Fruit fly (Drosophila melanogaster): ENCODE results near the gene Cpr11A.

Gene Cpr11A

DNA sequence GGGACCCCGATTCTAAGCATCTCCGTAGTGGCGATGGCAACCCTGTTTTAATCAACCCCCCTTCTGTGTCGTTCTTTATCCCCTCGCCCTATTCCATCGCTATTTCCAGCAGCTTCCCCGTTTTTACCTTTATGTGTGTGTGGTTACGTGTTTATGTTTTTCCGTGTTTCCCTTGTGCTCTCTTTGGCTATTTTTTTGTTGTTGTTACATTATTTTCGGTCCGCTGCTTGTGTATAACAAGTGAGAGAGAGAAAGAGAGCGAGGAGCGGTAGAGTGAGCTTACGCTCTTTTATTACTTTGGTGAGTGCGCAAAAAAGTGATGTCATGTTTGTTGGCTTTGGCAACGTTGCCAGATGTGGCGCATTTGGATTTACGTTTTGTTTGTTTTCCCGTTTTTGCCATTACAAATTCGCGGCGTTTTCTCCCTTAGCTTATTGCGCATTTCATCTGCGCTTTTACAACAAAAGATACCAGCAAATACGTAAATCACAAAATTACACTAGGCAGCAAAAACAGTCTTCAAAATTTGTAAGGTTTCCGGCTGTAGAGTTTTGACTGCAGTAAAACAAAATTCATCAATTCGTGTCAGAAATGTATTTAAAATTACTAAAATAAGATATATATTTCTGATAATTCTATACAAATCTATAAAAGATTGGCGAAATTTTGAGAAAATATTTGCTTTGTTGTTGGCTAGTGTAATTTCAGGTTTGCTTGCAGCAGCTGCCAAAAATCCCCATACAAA is 16.4 kb upstream of the Cpr11A start:
- peak; percentile 34 for TF ChIP-seq CG17801 (GFP tag; optimal IDR thresholded peaks at IDR 0.05; ENCODE audit: partially characterized antibody)

dm6 chrX:12471408-12471807 is 15.4 kb upstream of the Cpr11A start:
- TF ChIP-seq CG17801 (GFP tag; optimal IDR thresholded peaks at IDR 0.05; ENCODE audit: partially characterized antibody) = no peak

DNA sequence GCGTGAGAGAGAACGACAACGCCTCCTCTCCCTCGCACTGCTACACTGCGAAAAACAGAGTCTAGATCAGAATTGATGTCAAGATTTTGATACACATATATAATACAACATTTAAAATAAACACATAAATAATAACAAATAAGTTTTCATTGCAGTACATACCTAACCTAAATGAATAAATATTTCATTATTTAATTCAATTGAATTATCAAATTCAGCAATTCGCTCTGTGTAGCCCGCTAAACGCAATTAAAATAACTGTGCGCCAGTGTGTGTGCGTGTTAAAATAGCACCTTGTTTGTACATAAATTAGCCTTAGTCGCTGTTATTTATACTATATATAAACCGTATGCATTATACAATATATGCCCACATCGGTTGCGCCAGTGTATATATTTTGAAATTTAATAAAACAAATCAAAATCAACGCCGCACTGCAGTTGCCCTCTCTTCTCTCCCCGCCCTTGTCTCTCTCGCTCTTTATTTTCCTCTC is 14.5 kb upstream of the Cpr11A start:
- TF ChIP-seq CG17801 (GFP tag; optimal IDR thresholded peaks at IDR 0.05; ENCODE audit: partially characterized antibody) = peak; percentile 98

dm6 chrX:12473953-12474468 is 12.8 kb upstream of the Cpr11A start:
- peak; percentile 46 for TF ChIP-seq CG17801 (GFP tag; optimal IDR thresholded peaks at IDR 0.05; ENCODE audit: partially characterized antibody)

DNA sequence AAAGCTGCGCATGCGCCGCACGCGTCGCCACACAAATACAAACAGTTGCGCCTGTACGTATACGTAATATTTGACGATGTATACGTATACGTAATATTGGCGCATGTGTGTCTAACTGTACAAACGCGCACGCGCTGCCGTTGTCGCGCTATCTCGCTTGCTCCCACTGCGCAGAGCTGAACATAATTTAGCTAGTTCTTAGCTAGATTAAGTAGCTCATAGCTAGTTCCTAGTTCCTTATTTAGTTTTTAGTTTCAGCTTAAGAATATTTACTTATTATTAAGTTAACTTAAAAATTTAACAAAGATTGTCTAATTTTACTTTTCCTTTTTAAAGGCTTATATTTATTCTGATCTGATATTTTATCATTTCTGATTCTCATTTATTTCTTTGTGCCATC is 6.5 kb upstream of the Cpr11A start:
- TF ChIP-seq CG17801 (GFP tag; optimal IDR thresholded peaks at IDR 0.05; ENCODE audit: partially characterized antibody) = no peak

dm6 chrX:12487485-12487884 is 715 bp downstream of the Cpr11A start:
- TF ChIP-seq CG17801 (GFP tag; optimal IDR thresholded peaks at IDR 0.05; ENCODE audit: partially characterized antibody) = no peak

dm6 chrX:12489991-12490390 is 3.2 kb downstream of the Cpr11A start, which contains the start of gene Lsp1alpha:
Gene Lsp1alpha (plus strand): TSS chrX:12490291.
- TF ChIP-seq CG17801 (GFP tag; optimal IDR thresholded peaks at IDR 0.05; ENCODE audit: partially characterized antibody) = no peak

- no peak for TF ChIP-seq CG17801 (GFP tag; optimal IDR thresholded peaks at IDR 0.05; ENCODE audit: partially characterized antibody)
Observed at dm6 chrX:12496497-12496896, 9.7 kb downstream of the Cpr11A start, which contains the start of gene Mks1. Gene Mks1 (minus strand): TSS chrX:12496597.

DNA sequence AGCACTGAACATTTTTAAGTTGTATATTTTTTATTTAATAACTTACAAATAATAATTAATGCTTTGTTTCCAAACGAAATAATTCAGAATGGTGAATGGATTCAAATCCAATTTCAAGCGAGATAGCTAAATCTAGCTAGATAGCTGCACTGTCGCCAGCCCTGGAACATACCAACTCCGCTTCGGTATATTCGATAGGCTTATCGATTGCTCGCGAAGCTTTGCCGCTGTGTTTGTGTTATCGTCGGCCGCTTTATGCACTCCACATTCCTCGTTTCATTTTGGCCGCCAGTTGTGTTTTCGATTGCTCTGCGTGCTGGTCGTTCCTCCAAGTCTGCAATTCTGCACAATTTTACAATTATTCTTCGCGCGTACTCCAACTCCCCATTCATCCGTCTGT is 10.2 kb downstream of the Cpr11A start, which contains the start of gene mdu:
Gene mdu, plus strand, starts transcription at position 259 of the 400 bp plus-strand sequence.
- no peak for TF ChIP-seq CG17801 (GFP tag; optimal IDR thresholded peaks at IDR 0.05; ENCODE audit: partially characterized antibody)

DNA sequence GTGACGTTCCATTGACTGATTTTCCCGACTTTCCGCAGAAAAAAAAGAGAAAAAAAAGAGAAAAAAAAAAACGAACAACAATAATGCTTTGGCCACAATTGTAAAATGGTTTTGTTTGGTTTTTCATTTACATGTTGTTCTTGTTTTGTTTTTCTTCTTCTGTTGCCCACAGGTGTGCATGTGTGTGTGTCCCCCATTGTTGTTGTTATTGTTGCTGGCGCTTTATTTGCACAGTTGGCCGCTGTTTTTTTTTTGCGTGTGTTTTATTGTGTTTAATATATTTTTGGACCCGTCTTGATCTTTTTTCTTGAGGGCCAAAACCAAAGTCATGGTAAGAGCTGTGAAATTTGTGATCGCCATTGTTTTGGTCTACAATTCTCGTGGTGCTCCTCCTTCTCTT is 11.3 kb downstream of the Cpr11A start:
- peak; percentile 77 for TF ChIP-seq CG17801 (GFP tag; optimal IDR thresholded peaks at IDR 0.05; ENCODE audit: partially characterized antibody)

DNA sequence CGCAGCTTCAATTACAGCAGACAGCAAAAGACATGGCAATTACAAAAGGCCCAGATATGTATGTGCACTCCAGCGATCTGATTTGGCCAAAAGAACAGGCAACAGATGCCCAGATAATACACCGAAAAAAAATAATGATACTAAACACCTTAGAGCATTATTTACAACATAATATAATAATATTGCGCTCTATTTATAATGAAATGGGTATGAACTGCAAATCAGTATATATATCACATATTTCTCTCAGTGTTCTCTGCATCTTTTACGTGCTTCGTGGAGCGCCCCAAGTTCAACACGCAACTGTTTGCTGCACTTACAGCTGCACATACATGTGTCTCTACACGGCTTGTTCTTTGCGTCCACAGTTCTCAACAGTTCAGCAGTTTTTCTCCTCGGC is 20.8 kb downstream of the Cpr11A start:
- no peak for TF ChIP-seq CG17801 (GFP tag; optimal IDR thresholded peaks at IDR 0.05; ENCODE audit: partially characterized antibody)

DNA sequence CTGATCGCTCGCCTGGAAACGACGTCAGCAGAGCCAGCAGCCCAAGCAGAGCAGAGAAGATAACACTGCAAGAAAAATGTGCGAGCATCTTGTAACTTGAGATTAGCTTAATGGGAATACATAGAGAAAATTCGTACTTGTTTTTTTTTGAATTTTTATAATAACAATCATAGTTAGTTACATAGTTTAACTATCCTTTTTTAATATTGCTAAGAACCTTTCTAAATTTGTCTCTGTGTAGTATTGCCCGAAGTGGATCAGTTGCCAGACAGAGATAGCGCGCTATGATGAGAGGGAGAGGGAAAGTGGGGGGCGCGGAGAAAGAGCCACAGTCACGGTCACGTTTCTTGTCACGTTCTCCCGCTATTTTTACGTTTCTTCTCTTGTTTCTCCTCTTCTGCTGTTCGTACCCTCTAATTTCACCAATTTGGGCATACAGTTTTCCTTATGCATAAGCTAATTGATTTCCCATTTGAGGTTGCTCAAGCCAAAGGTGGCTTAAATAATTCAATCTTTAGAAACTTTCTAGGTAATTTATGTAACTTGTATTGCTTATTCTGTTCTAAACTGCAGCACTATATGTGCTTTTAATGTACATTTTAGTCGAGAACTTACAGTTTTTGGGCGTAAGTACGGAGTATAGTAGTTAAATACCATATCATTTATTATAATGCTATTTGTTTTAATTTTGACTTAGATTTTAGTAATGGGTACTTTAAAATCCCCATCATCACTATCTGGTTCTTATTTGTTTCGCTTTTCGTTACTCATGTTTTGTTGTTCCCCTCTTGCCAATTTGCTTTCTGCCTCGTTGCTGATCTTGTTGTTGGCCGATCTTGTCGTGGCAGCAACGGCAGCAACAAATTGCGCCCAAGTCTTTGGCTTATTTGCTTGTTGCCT is 24.2 kb downstream of the Cpr11A start:
- TF ChIP-seq CG17801 (GFP tag; optimal IDR thresholded peaks at IDR 0.05; ENCODE audit: partially characterized antibody) = peak; percentile 79

DNA sequence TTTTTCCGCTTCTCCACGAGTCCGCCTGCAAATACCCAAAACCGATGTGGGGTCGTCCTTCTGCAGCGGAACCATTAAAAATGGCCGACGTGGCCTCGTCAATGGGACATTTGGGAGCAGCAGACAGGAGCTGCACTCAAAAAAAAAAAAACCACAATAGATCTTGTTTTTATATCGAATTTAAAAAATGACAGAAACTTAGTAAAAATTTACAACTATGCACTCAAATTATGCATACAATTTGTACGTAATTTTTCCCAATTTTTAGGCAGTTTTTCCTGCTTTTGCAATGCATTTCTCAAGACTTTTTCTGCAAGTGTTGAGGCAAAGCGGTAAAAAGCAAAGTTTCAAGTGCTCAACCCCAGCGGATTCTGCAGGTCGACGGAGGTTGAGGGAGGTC is 46.8 kb downstream of the Cpr11A start:
- no peak for TF ChIP-seq CG17801 (GFP tag; optimal IDR thresholded peaks at IDR 0.05; ENCODE audit: partially characterized antibody)

All from ovary, adult (tissue).